Fruit fly (Drosophila melanogaster) whole organism, pupa: Measurements from ENCODE around the gene TfIIB.

Experiments used
- CG10348 ChIP-seq: fragments of 200-800 bp; sonication (Bioruptor generic); IDR thresholded peaks from 2 replicates; pipeline ENCODE4 v1.3.6; 2022; ENCODE audit warnings: missing biosample characterization, missing genetic modification characterization
- CG12605 ChIP-seq: fragments of 200-800 bp; sonication (Bioruptor generic); IDR thresholded peaks from 2 replicates; pipeline ENCODE4 v1.3.6; 2022; ENCODE audit warnings: missing biosample characterization, missing genetic modification characterization
- CG13204 ChIP-seq: fragments of 200-800 bp; sonication (Bioruptor generic); optimal IDR thresholded peaks from 2 replicates; lab custom pipeline; 2018; ENCODE audit warnings: missing biosample characterization, mild to moderate bottlenecking, missing genetic modification characterization, moderate library complexity
- CG15710 ChIP-seq: fragments of 200-800 bp; sonication (Bioruptor generic); optimal IDR thresholded peaks from 2 replicates; lab custom pipeline; 2018; ENCODE audit warnings: missing biosample characterization, mild to moderate bottlenecking, missing genetic modification characterization, moderate library complexity
- CG17806 ChIP-seq: fragments of 200-800 bp; sonication (Bioruptor generic); optimal IDR thresholded peaks from 2 replicates; lab custom pipeline; 2018; ENCODE audit warnings: missing biosample characterization, mild to moderate bottlenecking, missing genetic modification characterization, moderate library complexity
- CG32121 ChIP-seq: fragments of 200-800 bp; sonication (Bioruptor generic); IDR thresholded peaks from 2 replicates; pipeline ENCODE4 v1.3.6; 2022; ENCODE audit warnings: missing biosample characterization, missing genetic modification characterization
- CG8159 ChIP-seq: fragments of 200-800 bp; sonication (Bioruptor generic); optimal IDR thresholded peaks from 3 replicates; lab custom pipeline; 2018; ENCODE audit warnings: missing biosample characterization, mild to moderate bottlenecking, missing genetic modification characterization, moderate library complexity
- CG8301 ChIP-seq: fragments of 200-800 bp; sonication (Bioruptor generic); optimal IDR thresholded peaks from 2 replicates; lab custom pipeline; 2018; ENCODE audit warnings: missing biosample characterization, mild to moderate bottlenecking, missing genetic modification characterization
- CG9948 ChIP-seq: fragments of 200-800 bp; sonication (Bioruptor generic); optimal IDR thresholded peaks from 2 replicates; lab custom pipeline; 2018; ENCODE audit warnings: missing biosample characterization, mild to moderate bottlenecking, missing genetic modification characterization, moderate library complexity
- D1 ChIP-seq: fragments of 200-800 bp; sonication (Bioruptor generic); optimal IDR thresholded peaks from 2 replicates; lab custom pipeline; 2018; ENCODE audit warnings: missing biosample characterization, mild to moderate bottlenecking, missing genetic modification characterization, moderate library complexity
- Ets98B ChIP-seq: fragments of 200-800 bp; sonication (Bioruptor generic); IDR thresholded peaks from 2 replicates; pipeline ENCODE4 v1.3.6; 2022; ENCODE audit warnings: missing biosample characterization, missing genetic modification characterization
- Pif1A ChIP-seq: fragments of 200-800 bp; sonication (Bioruptor generic); optimal IDR thresholded peaks from 3 replicates; lab custom pipeline; 2016; ENCODE audit warnings: missing biosample characterization, missing genetic modification characterization
- Snoo ChIP-seq: fragments of 200-800 bp; sonication (Bioruptor generic); optimal IDR thresholded peaks from 3 replicates; lab custom pipeline; 2017; ENCODE audit warnings: missing biosample characterization, mild to moderate bottlenecking, missing genetic modification characterization, inconsistent platforms
- fd96Ca ChIP-seq: fragments of 200-800 bp; sonication (Bioruptor generic); IDR thresholded peaks from 3 replicates; pipeline ENCODE4 v1.3.6; 2022; ENCODE audit warnings: missing biosample characterization, missing genetic modification characterization
- gl ChIP-seq: fragments of 200-800 bp; sonication (Bioruptor generic); optimal IDR thresholded peaks from 2 replicates; lab custom pipeline; 2018; ENCODE audit warnings: missing biosample characterization, mild to moderate bottlenecking, missing genetic modification characterization

TfIIB gene

dm6 chr2L:10474815-10475214, 43.7 kb downstream of the TfIIB start:
- TF ChIP-seq Ets98B (GFP tag; lab: Robert Waterston, UW) (no peak), CG15710 (tag; lab: Kevin White, UChicago) (no peak), CG8301 (tag; lab: Kevin White, UChicago) (no peak), D1 (no peak), Pif1A (GFP tag; lab: Kevin White, UChicago) (no peak), Snoo (tag; lab: Kevin White, UChicago) (no peak), CG9948 (tag; lab: Kevin White, UChicago) (no peak), CG8159 (tag; lab: Kevin White, UChicago) (no peak)

dm6 chr2L:10476879-10477278, 45.7 kb downstream of the TfIIB start, which contains the start of gene RluA-2:
Gene RluA-2, plus strand, starts transcription at chr2L:10477073.
- no peak for TF ChIP-seq CG8159 (tag; lab: Kevin White, UChicago)
- TF ChIP-seq Ets98B (GFP tag; lab: Robert Waterston, UW): no peak
- TF ChIP-seq CG12605: no peak
- no peak for TF ChIP-seq CG17806 (tag; lab: Kevin White, UChicago)
- TF ChIP-seq CG10348 (GFP tag; lab: Robert Waterston, UW): no peak
- TF ChIP-seq CG8301 (tag; lab: Kevin White, UChicago): no peak
- no peak for TF ChIP-seq CG13204 (GFP tag; lab: Kevin White, UChicago)
- no peak for TF ChIP-seq gl
- TF ChIP-seq fd96Ca (GFP tag; lab: Robert Waterston, UW): no peak

dm6 chr2L:10479859-10480258, 48.7 kb downstream of the TfIIB start:
- TF ChIP-seq gl (peak; percentile 7), CG32121 (GFP tag; lab: Robert Waterston, UW) (peak; percentile 47), Pif1A (GFP tag; lab: Kevin White, UChicago) (no peak), CG12605 (no peak; the same call in 1 of the 2 replicates)
